Fruit fly (Drosophila melanogaster): ENCODE measurements around the gene Rel.

Gene Rel

DNA sequence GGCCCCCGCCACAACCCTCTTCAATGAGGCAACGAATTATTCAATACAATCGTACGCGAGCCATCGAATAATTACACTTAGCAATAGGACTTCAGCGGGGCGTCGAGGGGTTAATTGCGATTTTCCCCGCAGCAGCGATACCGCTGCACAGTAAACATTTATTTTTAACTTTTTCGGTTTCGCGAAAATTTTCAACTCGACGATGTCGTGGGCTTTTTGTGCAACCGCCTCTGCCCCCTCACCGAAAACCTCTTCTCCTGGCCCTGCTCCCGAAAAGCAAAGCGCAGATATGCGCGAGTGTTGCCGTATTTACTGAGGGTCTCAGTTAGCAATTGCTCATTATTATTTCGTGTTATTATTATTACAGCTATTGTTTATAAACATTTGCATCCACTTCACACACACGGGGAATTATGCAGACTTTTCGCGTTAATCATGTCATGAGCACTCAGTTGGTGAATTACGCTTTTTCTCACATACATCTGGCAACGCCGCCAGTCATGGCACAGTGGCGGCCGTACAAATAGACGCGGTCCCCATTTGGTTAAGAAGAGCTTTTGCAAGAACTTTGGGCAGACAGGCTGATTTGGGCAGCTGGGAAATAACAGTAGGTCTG, 33.9 kb downstream of the Rel start (continued):
- TF ChIP-seq Trl (optimal IDR thresholded peaks at IDR 0.05) (peak in 1 of 2 experiments; percentile 38), Trl (GFP tag; optimal IDR thresholded peaks at IDR 0.05) (peak; percentile 67), CG11504 (tag; optimal IDR thresholded peaks at IDR 0.05) (no peak), zen2 (GFP tag; IDR thresholded peaks at IDR 0.05; ENCODE audit: partially characterized antibody) (no peak), slou (GFP tag; optimal IDR thresholded peaks at IDR 0.05) (no peak), gcm2 (GFP tag; optimal IDR thresholded peaks at IDR 0.05) (no peak), CG4617 (GFP tag; optimal IDR thresholded peaks at IDR 0.05; ENCODE audit: borderline replicate concordance) (peak; percentile 83), CG1529 (GFP tag; optimal IDR thresholded peaks at IDR 0.05) (no peak), Opbp (GFP tag; IDR thresholded peaks at IDR 0.05; ENCODE audit: partially characterized antibody) (0 out of 3 replicates have a peak, but pooled peaks have one; percentile 45), CG7271 (tag; optimal IDR thresholded peaks at IDR 0.05) (no peak), CG32767 (GFP tag; IDR thresholded peaks at IDR 0.05) (no peak), ewg (GFP tag; optimal IDR thresholded peaks at IDR 0.05) (peak; percentile 45), grn (GFP tag; optimal IDR thresholded peaks at IDR 0.05) (no peak), dati (GFP tag; IDR thresholded peaks at IDR 0.05) (no peak), Nf-YA (GFP tag; IDR thresholded peaks at IDR 0.05) (no peak), ab (GFP tag; optimal IDR thresholded peaks at IDR 0.05) (no peak), usp (GFP tag; optimal IDR thresholded peaks at IDR 0.05) (no peak), fru (optimal IDR thresholded peaks at IDR 0.05) (no peak), CG12391 (tag; optimal IDR thresholded peaks at IDR 0.05) (peak; percentile 42), luna (GFP tag; optimal IDR thresholded peaks at IDR 0.05) (no peak), NfI (GFP tag; optimal IDR thresholded peaks at IDR 0.05) (peak; percentile 44), CG11398 (GFP tag; optimal IDR thresholded peaks at IDR 0.05) (no peak), ken (GFP tag; IDR thresholded peaks at IDR 0.05) (0 out of 3 replicates have a peak, but pooled peaks have one; percentile 57), lmd (GFP tag; IDR thresholded peaks at IDR 0.05) (no peak; the same call in 1 of the 2 replicates), gem (tag; optimal IDR thresholded peaks at IDR 0.05) (no peak), CG10654 (GFP tag; optimal IDR thresholded peaks at IDR 0.05) (peak; percentile 10), CG31365 (tag; optimal IDR thresholded peaks at IDR 0.05) (no peak), CG15011 (GFP tag; optimal IDR thresholded peaks at IDR 0.05) (no peak), CG31441 (GFP tag; IDR thresholded peaks at IDR 0.05) (no peak), chn (GFP tag; optimal IDR thresholded peaks at IDR 0.05) (peak; percentile 64), CG11247 (GFP tag; IDR thresholded peaks at IDR 0.05) (0 out of 2 replicates have a peak, but pooled peaks have one; percentile 35), sisA (GFP tag; IDR thresholded peaks at IDR 0.05) (peak; percentile 35; the same call in 1 of the 2 replicates), wek (GFP tag; optimal IDR thresholded peaks at IDR 0.05) (no peak), peb (GFP tag; IDR thresholded peaks at IDR 0.05) (0 out of 2 replicates have a peak, but pooled peaks have one; percentile 6), Tbp (GFP tag; optimal IDR thresholded peaks at IDR 0.05) (no peak), CG6683 (GFP tag; optimal IDR thresholded peaks at IDR 0.05) (no peak), CG8281 (tag; optimal IDR thresholded peaks at IDR 0.05) (no peak), schlank (tag; optimal IDR thresholded peaks at IDR 0.05) (no peak), Ravus (GFP tag; IDR thresholded peaks at IDR 0.05) (no peak), HLH3B (GFP tag; IDR thresholded peaks at IDR 0.05) (no peak), Dll (GFP tag; IDR thresholded peaks at IDR 0.05; ENCODE audit: partially characterized antibody) (peak; percentile 46; the same call in 1 of the 4 replicates), Bgb (GFP tag; IDR thresholded peaks at IDR 0.05; ENCODE audit: partially characterized antibody) (no peak), kni (GFP tag; optimal IDR thresholded peaks at IDR 0.05) (peak; percentile 57), dan (GFP tag; IDR thresholded peaks at IDR 0.05) (no peak), CG17568 (GFP tag; optimal IDR thresholded peaks at IDR 0.05) (no peak), Chrac-16 (GFP tag; optimal IDR thresholded peaks at IDR 0.05) (peak; percentile 51), fd96Cb (tag; optimal IDR thresholded peaks at IDR 0.05) (no peak), Xrp1 (GFP tag; IDR thresholded peaks at IDR 0.05) (0 out of 2 replicates have a peak, but pooled peaks have one; percentile 42), CG6254 (GFP tag; optimal IDR thresholded peaks at IDR 0.05) (no peak), run (tag; optimal IDR thresholded peaks at IDR 0.05) (no peak), ttk (GFP tag; IDR thresholded peaks at IDR 0.05) (no peak)
